Fruit fly (Drosophila melanogaster) whole organism, embryonic: ENCODE results near the gene eya.

Experiments
- ATbp ChIP-seq: fragments of 200-800 bp; sonication (Bioruptor generic); optimal IDR thresholded peaks from 2 replicates; lab custom pipeline; 2017; ENCODE audit warnings: missing biosample characterization, mild to moderate bottlenecking, missing genetic modification characterization, missing genetic modification reagents
- Antp ChIP-seq: fragments of 200-800 bp; sonication (Bioruptor generic); optimal IDR thresholded peaks from 3 replicates; lab custom pipeline; 2016; ENCODE audit warnings: missing biosample characterization, missing genetic modification characterization
- B-H1 ChIP-seq: fragments of 200-800 bp; sonication (Bioruptor generic); IDR thresholded peaks from 3 replicates; pipeline ENCODE4 v1.3.6; 2022; ENCODE audit warnings: missing biosample characterization, missing genetic modification characterization
- CG10147 ChIP-seq: fragments of 200-800 bp; sonication (Bioruptor generic); optimal IDR thresholded peaks from 2 replicates; lab custom pipeline; 2019; ENCODE audit warnings: missing biosample characterization, mild to moderate bottlenecking, missing genetic modification characterization, moderate library complexity
- CG13287 ChIP-seq: fragments of 200-800 bp; sonication (Bioruptor generic); IDR thresholded peaks from 2 replicates; pipeline ENCODE4 v1.3.6; 2022; ENCODE audit warnings: missing biosample characterization, missing genetic modification characterization; ENCODE audit not compliant: partially characterized antibody
- CG14710 ChIP-seq: fragments of 200-800 bp; sonication (Bioruptor generic); optimal IDR thresholded peaks from 3 replicates; lab custom pipeline; 2019; ENCODE audit warnings: missing biosample characterization, mild to moderate bottlenecking, missing genetic modification characterization, moderate library complexity
- CG15514 ChIP-seq: fragments of 200-800 bp; sonication (Bioruptor generic); optimal IDR thresholded peaks from 3 replicates; lab custom pipeline; 2017; ENCODE audit warnings: missing biosample characterization, missing genetic modification characterization, mild to moderate bottlenecking, moderate library complexity, missing genetic modification reagents
- CG1602 ChIP-seq: fragments of 200-800 bp; sonication (Bioruptor generic); optimal IDR thresholded peaks from 3 replicates; lab custom pipeline; 2016; ENCODE audit warnings: missing biosample characterization, missing genetic modification characterization
- CG2889 ChIP-seq: fragments of 200-800 bp; sonication (Bioruptor generic); IDR thresholded peaks from 3 replicates; pipeline ENCODE4 v1.3.6; 2022; ENCODE audit warnings: missing biosample characterization, missing genetic modification characterization
- CG30431 ChIP-seq: fragments of 200-800 bp; sonication (Bioruptor generic); optimal IDR thresholded peaks from 2 replicates; lab custom pipeline; 2017; ENCODE audit warnings: missing biosample characterization, missing genetic modification characterization
- CG33213 ChIP-seq: fragments of 200-800 bp; sonication (Bioruptor generic); optimal IDR thresholded peaks from 3 replicates; lab custom pipeline; 2016; ENCODE audit warnings: missing biosample characterization, missing genetic modification characterization
- CG3726 ChIP-seq: fragments of 200-800 bp; sonication (Bioruptor generic); IDR thresholded peaks from 3 replicates; pipeline ENCODE4, ENCODE4 v1.3.6; 2022; ENCODE audit warnings: missing biosample characterization, missing genetic modification characterization
- CG3838 ChIP-seq: fragments of 200-800 bp; sonication (Bioruptor generic); optimal IDR thresholded peaks from 3 replicates; lab custom pipeline; 2016; ENCODE audit warnings: missing biosample characterization, missing genetic modification characterization
- CG4730 ChIP-seq: fragments of 200-800 bp; sonication (Bioruptor generic); IDR thresholded peaks from 2 replicates; pipeline ENCODE4 v1.3.6; 2022; ENCODE audit warnings: missing biosample characterization, missing genetic modification characterization
- CG4820 ChIP-seq: fragments of 200-800 bp; sonication (Bioruptor generic); optimal IDR thresholded peaks from 3 replicates; lab custom pipeline; 2016; ENCODE audit warnings: missing biosample characterization, missing genetic modification characterization
- CG5180 ChIP-seq: fragments of 200-800 bp; sonication (Bioruptor generic); optimal IDR thresholded peaks from 3 replicates; lab custom pipeline; 2017; ENCODE audit warnings: missing biosample characterization, missing genetic modification characterization, mild to moderate bottlenecking, moderate library complexity, missing genetic modification reagents
- CG7839 ChIP-seq: fragments of 200-800 bp; sonication (Bioruptor generic); optimal IDR thresholded peaks from 3 replicates; lab custom pipeline; 2018; ENCODE audit warnings: missing biosample characterization, mild to moderate bottlenecking, missing genetic modification characterization, moderate library complexity
- CG8290 ChIP-seq, 3 experiments: fragments of 200-800 bp; sonication (Bioruptor generic); optimal IDR thresholded peaks; 2 replicates each; lab custom pipeline; 2016 to 2019; ENCODE audit warnings: missing biosample characterization in 3 of 3, missing genetic modification characterization in 3 of 3, mild to moderate bottlenecking in 2 of 3, moderate library complexity in 1 of 3
- CG9609 ChIP-seq: fragments of 200-800 bp; sonication (Bioruptor generic); optimal IDR thresholded peaks from 3 replicates; lab custom pipeline; 2016; ENCODE audit warnings: missing biosample characterization, missing genetic modification characterization
- CG9817 ChIP-seq: fragments of 200-800 bp; sonication (Bioruptor generic); optimal IDR thresholded peaks from 2 replicates; lab custom pipeline; 2018; ENCODE audit warnings: missing biosample characterization, mild to moderate bottlenecking, missing genetic modification characterization, moderate library complexity
- CHES-1-like ChIP-seq: fragments of 200-800 bp; sonication (Bioruptor generic); optimal IDR thresholded peaks from 2 replicates; lab custom pipeline; 2016; ENCODE audit warnings: missing biosample characterization, missing genetic modification characterization
- D19B ChIP-seq: fragments of 200-800 bp; sonication (Bioruptor generic); optimal IDR thresholded peaks from 2 replicates; lab custom pipeline; 2017; ENCODE audit warnings: missing biosample characterization, mild to moderate bottlenecking, missing genetic modification characterization
- Dek ChIP-seq: fragments of 200-800 bp; sonication (Bioruptor generic); optimal IDR thresholded peaks from 3 replicates; lab custom pipeline; 2019; ENCODE audit warnings: missing biosample characterization, mild to moderate bottlenecking, missing genetic modification characterization, moderate library complexity
- Drgx ChIP-seq: fragments of 200-800 bp; sonication (Bioruptor generic); IDR thresholded peaks from 2 replicates; pipeline ENCODE4 v1.3.6; 2022; ENCODE audit warnings: missing biosample characterization, missing genetic modification characterization
- ERR ChIP-seq: fragments of 200-800 bp; sonication (Bioruptor generic); optimal IDR thresholded peaks from 2 replicates; lab custom pipeline; 2016; ENCODE audit warnings: missing biosample characterization, missing genetic modification characterization
- Gsc ChIP-seq: fragments of 200-800 bp; sonication (Bioruptor generic); IDR thresholded peaks from 2 replicates; pipeline ENCODE4 v1.3.6; 2022; ENCODE audit warnings: missing biosample characterization, missing genetic modification characterization
- HLHmδ ChIP-seq: fragments of 200-800 bp; sonication (Bioruptor generic); optimal IDR thresholded peaks from 2 replicates; lab custom pipeline; 2018; ENCODE audit warnings: missing biosample characterization, mild to moderate bottlenecking, missing genetic modification characterization, moderate library complexity
- Hr78 ChIP-seq, 2 experiments: fragments of 200-800 bp in 1 of 2; fragments of >200 bp in 1 of 2; sonication (Bioruptor generic) in 1 of 2; optimal IDR thresholded peaks; 2 replicates each; lab custom pipeline; 2017 to 2019; ENCODE audit warnings: missing biosample characterization in 2 of 2, missing genetic modification characterization in 2 of 2, mild to moderate bottlenecking in 1 of 2, moderate library complexity in 1 of 2
- Mes4 ChIP-seq: fragments of 200-800 bp; sonication (Bioruptor generic); optimal IDR thresholded peaks from 2 replicates; lab custom pipeline; 2016; ENCODE audit warnings: missing biosample characterization, missing genetic modification characterization
- Ravus ChIP-seq: fragments of 200-800 bp; sonication (Bioruptor generic); IDR thresholded peaks from 2 replicates; pipeline ENCODE4 v1.3.6; 2022; ENCODE audit warnings: missing biosample characterization, missing genetic modification characterization
- Side ChIP-seq: fragments of 200-800 bp; sonication (Bioruptor generic); optimal IDR thresholded peaks from 2 replicates; lab custom pipeline; 2016; ENCODE audit warnings: missing biosample characterization, missing genetic modification characterization
- Tbp ChIP-seq: fragments of >200 bp; optimal IDR thresholded peaks from 2 replicates; lab custom pipeline; 2018; ENCODE audit warnings: missing biosample characterization, missing genetic modification characterization
- ems ChIP-seq: fragments of 200-800 bp; sonication (Bioruptor generic); optimal IDR thresholded peaks from 3 replicates; lab custom pipeline; 2016; ENCODE audit warnings: missing biosample characterization, missing genetic modification characterization
- fd96Cb ChIP-seq: fragments of 200-800 bp; sonication (Bioruptor generic); optimal IDR thresholded peaks from 2 replicates; lab custom pipeline; 2018; ENCODE audit warnings: missing biosample characterization, mild to moderate bottlenecking, missing genetic modification characterization, moderate library complexity
- fru ChIP-seq: fragments of >200 bp; optimal IDR thresholded peaks from 2 replicates; lab custom pipeline; 2017
- gcm2 ChIP-seq: fragments of 200-800 bp; sonication (Bioruptor generic); optimal IDR thresholded peaks from 2 replicates; lab custom pipeline; 2016; ENCODE audit warnings: missing biosample characterization, missing genetic modification characterization
- gsb ChIP-seq: fragments of 200-800 bp; sonication (Bioruptor generic); IDR thresholded peaks from 2 replicates; pipeline ENCODE4 v1.3.6; 2022; ENCODE audit warnings: missing biosample characterization, missing genetic modification characterization
- jing ChIP-seq: fragments of 200-800 bp; sonication (Bioruptor generic); optimal IDR thresholded peaks from 2 replicates; lab custom pipeline; 2018; ENCODE audit warnings: missing biosample characterization, mild to moderate bottlenecking, missing genetic modification characterization
- lov ChIP-seq, 2 experiments: fragments of 200-800 bp in 1 of 2; fragments of >200 bp in 1 of 2; sonication (Bioruptor generic) in 1 of 2; IDR thresholded peaks in 1 of 2; optimal IDR thresholded peaks in 1 of 2; 2 replicates in 1 of 2; 3 replicates in 1 of 2; pipeline versions ENCODE4 v1.3.6 to Lab custom; 2017 to 2022; ENCODE audit warnings: missing biosample characterization in 1 of 2, missing genetic modification characterization in 1 of 2
- otp ChIP-seq: fragments of 200-800 bp; sonication (Bioruptor generic); IDR thresholded peaks from 3 replicates; pipeline ENCODE4, ENCODE4 v1.3.6; 2022; ENCODE audit warnings: missing biosample characterization, missing genetic modification characterization
- pho ChIP-seq: fragments of 200-800 bp; sonication (Bioruptor generic); optimal IDR thresholded peaks from 2 replicates; lab custom pipeline; 2016; ENCODE audit warnings: missing biosample characterization, missing genetic modification characterization
- pzg ChIP-seq: fragments of 200-800 bp; sonication (Bioruptor generic); optimal IDR thresholded peaks from 3 replicates; lab custom pipeline; 2018; ENCODE audit warnings: missing biosample characterization, mild to moderate bottlenecking, missing genetic modification characterization, moderate library complexity
- ro ChIP-seq: fragments of 200-800 bp; sonication (Bioruptor generic); IDR thresholded peaks from 2 replicates; pipeline ENCODE4 v1.3.6; 2022; ENCODE audit warnings: missing biosample characterization, missing genetic modification characterization
- sqz ChIP-seq: fragments of 200-800 bp; sonication (Bioruptor generic); optimal IDR thresholded peaks from 3 replicates; lab custom pipeline; 2018; ENCODE audit warnings: missing biosample characterization, mild to moderate bottlenecking, missing genetic modification characterization
- tll ChIP-seq, 2 experiments: fragments of 200-800 bp in 1 of 2; fragments of >200 bp in 1 of 2; sonication (Bioruptor generic) in 1 of 2; optimal IDR thresholded peaks; 2 replicates each; lab custom pipeline; 2017 to 2019; ENCODE audit warnings: missing biosample characterization in 2 of 2, missing genetic modification characterization in 2 of 2, mild to moderate bottlenecking in 1 of 2, moderate library complexity in 1 of 2
- trh ChIP-seq: fragments of 200-800 bp; sonication (Bioruptor generic); optimal IDR thresholded peaks from 2 replicates; lab custom pipeline; 2016; ENCODE audit warnings: missing biosample characterization, missing genetic modification characterization
- unpg ChIP-seq: fragments of 200-800 bp; sonication (Bioruptor generic); optimal IDR thresholded peaks from 3 replicates; lab custom pipeline; 2018; ENCODE audit warnings: missing biosample characterization, mild to moderate bottlenecking, missing genetic modification characterization, moderate library complexity
- vfl ChIP-seq: fragments of 200-800 bp; sonication (Bioruptor generic); optimal IDR thresholded peaks from 2 replicates; lab custom pipeline; 2016; ENCODE audit warnings: missing biosample characterization, missing genetic modification characterization
- wek ChIP-seq: fragments of 200-800 bp; sonication (Bioruptor generic); optimal IDR thresholded peaks from 3 replicates; lab custom pipeline; 2018; ENCODE audit warnings: missing biosample characterization, mild to moderate bottlenecking, missing genetic modification characterization, moderate library complexity

Gene eya

DNA sequence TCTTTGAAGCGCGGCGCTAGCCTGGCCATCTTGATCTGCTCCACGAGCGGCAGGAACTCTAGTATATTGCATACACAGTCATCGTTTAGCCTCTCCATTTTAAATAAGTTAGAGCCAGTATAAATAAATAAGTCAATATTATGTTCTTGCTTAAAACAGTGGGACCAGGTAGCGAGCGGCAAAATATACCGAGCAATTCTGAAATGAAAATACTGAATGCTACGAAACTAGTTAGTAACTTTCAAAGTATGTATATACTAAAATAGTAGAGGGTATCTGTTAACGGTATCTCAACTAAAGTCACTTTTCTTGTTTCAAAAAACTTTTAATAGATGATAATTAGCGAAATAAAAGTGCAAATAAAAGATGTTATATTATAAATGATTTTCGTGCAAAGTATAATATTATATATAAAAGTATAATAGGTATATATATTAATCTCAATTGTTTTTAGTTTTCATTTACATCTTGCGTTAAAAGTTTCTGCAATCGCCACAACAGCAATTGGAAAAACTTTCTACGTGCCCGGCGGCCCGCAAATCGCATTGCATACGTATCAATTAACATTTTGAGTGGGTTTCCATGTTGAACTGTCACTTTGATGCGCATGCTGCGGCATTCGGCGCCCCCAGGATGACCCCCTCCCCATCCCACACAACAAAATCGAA is 19.4 kb upstream of the eya start, which contains the start of gene CG13766 (continued):
- no peak for TF ChIP-seq gcm2 (GFP tag; lab: Kevin White, UChicago)
- no peak for TF ChIP-seq trh (GFP tag; lab: Kevin White, UChicago)
- no peak for TF ChIP-seq CG2889 (GFP tag; lab: Robert Waterston, UW)
- TF ChIP-seq CG30431 = no peak
- TF ChIP-seq Gsc = no peak
- no peak for TF ChIP-seq CG4820 (GFP tag; lab: Kevin White, UChicago)
- no peak for TF ChIP-seq Dek (tag; lab: Kevin White, UChicago)
- TF ChIP-seq CG7839 (tag; lab: Kevin White, UChicago) = no peak
- no peak for TF ChIP-seq CG9609 (GFP tag; lab: Kevin White, UChicago)
- no peak for TF ChIP-seq Antp (GFP tag; lab: Kevin White, UChicago)
- TF ChIP-seq Mes4 (GFP tag; lab: Kevin White, UChicago) = no peak
- TF ChIP-seq wek (GFP tag; lab: Kevin White, UChicago) = peak; percentile 58
- peak in 1 of 2 experiments; percentile 57 for TF ChIP-seq tll (GFP tag; optimal IDR thresholded peaks at IDR 0.05; lab: Kevin White, UChicago)
- peak; percentile 94 for TF ChIP-seq CG13287 (GFP tag; lab: Robert Waterston, UW)
- TF ChIP-seq Tbp (GFP tag; lab: Kevin White, UChicago) = no peak
- no peak for TF ChIP-seq fd96Cb (tag; lab: Kevin White, UChicago)
- TF ChIP-seq B-H1 (GFP tag; lab: Robert Waterston, UW) = no peak
- no peak for TF ChIP-seq ro (GFP tag; lab: Robert Waterston, UW)
- no peak for TF ChIP-seq vfl (GFP tag; lab: Kevin White, UChicago)
- TF ChIP-seq Hr78 (GFP tag; optimal IDR thresholded peaks at IDR 0.05; lab: Kevin White, UChicago) = no peak
- TF ChIP-seq pzg (GFP tag; lab: Kevin White, UChicago) = peak; percentile 74
- TF ChIP-seq CG3726 (GFP tag; lab: Robert Waterston, UW) = no peak
- TF ChIP-seq CG1602 = no peak
- no peak for TF ChIP-seq ems (GFP tag; lab: Kevin White, UChicago)
- TF ChIP-seq ERR = no peak
- no peak for TF ChIP-seq fru (lab: Kevin White, UChicago)
- no peak for TF ChIP-seq CG9817 (tag; lab: Kevin White, UChicago)
- TF ChIP-seq HLHmδ (GFP tag; lab: Kevin White, UChicago) = no peak
- TF ChIP-seq CG15514 = no peak
- TF ChIP-seq CG10147 = no peak
- no peak for TF ChIP-seq CHES-1-like
- TF ChIP-seq lov (optimal IDR thresholded peaks at IDR 0.05; lab: Kevin White, UChicago) = no peak
- no peak for TF ChIP-seq lov (GFP tag; IDR thresholded peaks at IDR 0.05; lab: Robert Waterston, UW)
- no peak for TF ChIP-seq CG3838 (GFP tag; lab: Kevin White, UChicago)
- TF ChIP-seq jing (GFP tag; lab: Kevin White, UChicago) = no peak
- no peak for TF ChIP-seq Drgx (GFP tag; lab: Robert Waterston, UW)
- TF ChIP-seq Side = no peak
- TF ChIP-seq CG33213 = peak; percentile 71
- TF ChIP-seq D19B (GFP tag; lab: Kevin White, UChicago) = peak; percentile 97
- no peak for TF ChIP-seq unpg (GFP tag; lab: Kevin White, UChicago)
- peak; percentile 26 for TF ChIP-seq CG8290 (GFP tag; optimal IDR thresholded peaks at IDR 0.05; lab: Kevin White, UChicago)
- TF ChIP-seq CG8290 (tag; optimal IDR thresholded peaks at IDR 0.05; lab: Kevin White, UChicago) = peak in 1 of 2 experiments; percentile 55
- TF ChIP-seq Ravus (GFP tag; lab: Robert Waterston, UW) = no peak
- no peak for TF ChIP-seq CG5180 (GFP tag; lab: Kevin White, UChicago)
- no peak for TF ChIP-seq sqz
- TF ChIP-seq gsb = no peak
- TF ChIP-seq ATbp = no peak
- peak; percentile 45 for TF ChIP-seq CG14710 (tag; lab: Kevin White, UChicago)
- no peak for TF ChIP-seq CG4730 (GFP tag; lab: Robert Waterston, UW)
- TF ChIP-seq otp (GFP tag; lab: Robert Waterston, UW) = no peak
- no peak for TF ChIP-seq pho (GFP tag; lab: Kevin White, UChicago)
